Fruit fly (Drosophila melanogaster) whole organism, embryonic: ENCODE results near the gene CG34049.

Experiments used
- BEAF-32 ChIP-seq: fragments of 200-800 bp; sonication (Bioruptor generic); optimal IDR thresholded peaks from 3 replicates; lab custom pipeline; 2017; ENCODE audit warnings: missing biosample characterization, missing genetic modification characterization, mild to moderate bottlenecking, moderate library complexity, missing genetic modification reagents
- Bgb ChIP-seq: fragments of 200-800 bp; sonication (Bioruptor generic); IDR thresholded peaks from 2 replicates; pipeline ENCODE4 v1.3.6; 2022; ENCODE audit warnings: missing biosample characterization, missing genetic modification characterization; ENCODE audit not compliant: partially characterized antibody
- CG11456 ChIP-seq: fragments of 200-800 bp; sonication (Bioruptor generic); IDR thresholded peaks from 3 replicates; pipeline ENCODE4 v1.3.6; 2022; ENCODE audit warnings: missing biosample characterization, missing genetic modification characterization
- CG11695 ChIP-seq: fragments of 200-800 bp; sonication (Bioruptor generic); IDR thresholded peaks from 3 replicates; pipeline ENCODE4 v1.3.6; 2022; ENCODE audit warnings: missing biosample characterization, missing genetic modification characterization
- CG12391 ChIP-seq: fragments of 200-800 bp; sonication (Bioruptor generic); optimal IDR thresholded peaks from 3 replicates; lab custom pipeline; 2018; ENCODE audit warnings: missing biosample characterization, mild to moderate bottlenecking, missing genetic modification characterization, moderate library complexity
- CG14014 ChIP-seq: fragments of 200-800 bp; sonication (Bioruptor generic); IDR thresholded peaks from 2 replicates; pipeline ENCODE4 v1.3.6; 2022; ENCODE audit warnings: missing biosample characterization, missing genetic modification characterization
- CG17361 ChIP-seq: fragments of 200-800 bp; sonication (Bioruptor generic); IDR thresholded peaks from 3 replicates; pipeline ENCODE4 v1.3.6; 2022; ENCODE audit warnings: missing biosample characterization, missing genetic modification characterization
- CG17568 ChIP-seq: fragments of 200-800 bp; sonication (Bioruptor generic); optimal IDR thresholded peaks from 2 replicates; lab custom pipeline; 2018; ENCODE audit warnings: missing biosample characterization, mild to moderate bottlenecking, missing genetic modification characterization, moderate library complexity
- CG17829 ChIP-seq: fragments of 200-800 bp; optimal IDR thresholded peaks from 2 replicates; lab custom pipeline; 2019; ENCODE audit warnings: missing biosample characterization, mild to moderate bottlenecking, missing genetic modification characterization, moderate library complexity
- CG17912 ChIP-seq: fragments of 200-800 bp; sonication (Bioruptor generic); optimal IDR thresholded peaks from 2 replicates; lab custom pipeline; 2018; ENCODE audit warnings: missing biosample characterization, mild to moderate bottlenecking, missing genetic modification characterization
- CG2116 ChIP-seq: fragments of 200-800 bp; sonication (Bioruptor generic); optimal IDR thresholded peaks from 3 replicates; lab custom pipeline; 2018; ENCODE audit warnings: missing biosample characterization, mild to moderate bottlenecking, missing genetic modification characterization
- CG33213 ChIP-seq: fragments of 200-800 bp; sonication (Bioruptor generic); optimal IDR thresholded peaks from 3 replicates; lab custom pipeline; 2016; ENCODE audit warnings: missing biosample characterization, missing genetic modification characterization
- CG4820 ChIP-seq: fragments of 200-800 bp; sonication (Bioruptor generic); optimal IDR thresholded peaks from 3 replicates; lab custom pipeline; 2016; ENCODE audit warnings: missing biosample characterization, missing genetic modification characterization
- CG6791 ChIP-seq: fragments of 200-800 bp; sonication (Bioruptor generic); IDR thresholded peaks from 3 replicates; pipeline ENCODE4 v1.3.6; 2022; ENCODE audit warnings: missing biosample characterization, missing genetic modification characterization; ENCODE audit not compliant: partially characterized antibody
- CG9797 ChIP-seq: fragments of 200-800 bp; sonication (Bioruptor generic); optimal IDR thresholded peaks from 3 replicates; lab custom pipeline; 2018; ENCODE audit warnings: missing biosample characterization, mild to moderate bottlenecking, missing genetic modification characterization
- Dbx ChIP-seq: fragments of 200-800 bp; sonication (Bioruptor generic); IDR thresholded peaks from 3 replicates; pipeline ENCODE4 v1.3.6; 2022; ENCODE audit warnings: missing biosample characterization, missing genetic modification characterization
- Deaf1 ChIP-seq: fragments of 200-800 bp; optimal IDR thresholded peaks from 3 replicates; lab custom pipeline; 2019; ENCODE audit warnings: missing biosample characterization, mild to moderate bottlenecking, missing genetic modification characterization, moderate library complexity
- Doc3 ChIP-seq: fragments of 200-800 bp; sonication (Bioruptor generic); IDR thresholded peaks from 3 replicates; pipeline ENCODE4 v1.3.6; 2022; ENCODE audit warnings: missing biosample characterization, missing genetic modification characterization; ENCODE audit not compliant: partially characterized antibody
- Gsc ChIP-seq: fragments of 200-800 bp; sonication (Bioruptor generic); IDR thresholded peaks from 2 replicates; pipeline ENCODE4 v1.3.6; 2022; ENCODE audit warnings: missing biosample characterization, missing genetic modification characterization
- HLH4C ChIP-seq: fragments of 200-800 bp; sonication (Bioruptor generic); IDR thresholded peaks from 3 replicates; pipeline ENCODE4 v1.3.6; 2022; ENCODE audit warnings: missing biosample characterization, missing genetic modification characterization; ENCODE audit not compliant: partially characterized antibody
- HLHmδ ChIP-seq: fragments of 200-800 bp; sonication (Bioruptor generic); optimal IDR thresholded peaks from 2 replicates; lab custom pipeline; 2018; ENCODE audit warnings: missing biosample characterization, mild to moderate bottlenecking, missing genetic modification characterization, moderate library complexity
- Jarid2 ChIP-seq: fragments of 200-800 bp; sonication (Bioruptor generic); optimal IDR thresholded peaks from 3 replicates; lab custom pipeline; 2017; ENCODE audit warnings: mild to moderate bottlenecking, missing biosample characterization, missing genetic modification reagents, missing genetic modification characterization
- Lpt ChIP-seq: fragments of >200 bp; optimal IDR thresholded peaks from 2 replicates; lab custom pipeline; 2018; ENCODE audit warnings: missing biosample characterization, missing genetic modification characterization
- MBD-R2 ChIP-seq: fragments of 200-800 bp; sonication (Bioruptor generic); IDR thresholded peaks from 2 replicates; pipeline ENCODE4 v1.3.6; 2022; ENCODE audit warnings: missing biosample characterization, missing genetic modification characterization
- Med ChIP-seq: fragments of 200-800 bp; sonication (Bioruptor generic); peaks from one replicate; lab custom pipeline; 2016; ENCODE audit warnings: missing biosample characterization, missing genetic modification characterization, mild to moderate bottlenecking, inconsistent platforms, moderate library complexity
- Meics ChIP-seq: fragments of 200-800 bp; sonication (Bioruptor generic); optimal IDR thresholded peaks from 2 replicates; lab custom pipeline; 2017; ENCODE audit warnings: missing biosample characterization, mild to moderate bottlenecking, missing genetic modification characterization
- PHDP ChIP-seq: fragments of 200-800 bp; sonication (Bioruptor generic); optimal IDR thresholded peaks from 3 replicates; lab custom pipeline; 2018; ENCODE audit warnings: missing biosample characterization, mild to moderate bottlenecking, missing genetic modification characterization, moderate library complexity
- Rfx ChIP-seq: fragments of 200-800 bp; sonication (Bioruptor generic); IDR thresholded peaks from 2 replicates; pipeline ENCODE4 v1.3.6; 2022; ENCODE audit warnings: missing biosample characterization, missing genetic modification characterization
- abd-A ChIP-seq: fragments of 200-800 bp; sonication (Bioruptor generic); optimal IDR thresholded peaks from 3 replicates; lab custom pipeline; 2019; ENCODE audit warnings: missing biosample characterization, mild to moderate bottlenecking, missing genetic modification characterization, moderate library complexity
- cato ChIP-seq: fragments of 200-800 bp; sonication (Bioruptor generic); optimal IDR thresholded peaks from 2 replicates; lab custom pipeline; 2016; ENCODE audit warnings: missing biosample characterization, missing genetic modification characterization, borderline replicate concordance
- chinmo ChIP-seq: fragments of 200-800 bp; sonication (Bioruptor generic); IDR thresholded peaks from 4 replicates; pipeline ENCODE4 v1.3.6; 2022; ENCODE audit warnings: missing biosample characterization, missing genetic modification characterization; ENCODE audit not compliant: partially characterized antibody
- dmrt11E ChIP-seq: fragments of 200-800 bp; sonication (Bioruptor generic); optimal IDR thresholded peaks from 3 replicates; lab custom pipeline; 2018; ENCODE audit warnings: missing biosample characterization, mild to moderate bottlenecking, missing genetic modification characterization, moderate library complexity
- gce ChIP-seq: fragments of 200-800 bp; sonication (Bioruptor generic); IDR thresholded peaks from 3 replicates; pipeline ENCODE4 v1.3.6; 2022; ENCODE audit warnings: missing biosample characterization, missing genetic modification characterization
- gem ChIP-seq: fragments of 200-800 bp; sonication (Bioruptor generic); optimal IDR thresholded peaks from 2 replicates; lab custom pipeline; 2019; ENCODE audit warnings: missing biosample characterization, mild to moderate bottlenecking, missing genetic modification characterization, moderate library complexity
- gfzf ChIP-seq: fragments of 200-800 bp; sonication (Bioruptor generic); optimal IDR thresholded peaks from 2 replicates; lab custom pipeline; 2016; ENCODE audit warnings: missing biosample characterization, mild to moderate bottlenecking, missing genetic modification characterization, moderate library complexity
- ham ChIP-seq: fragments of 200-800 bp; sonication (Bioruptor generic); IDR thresholded peaks from 2 replicates; pipeline ENCODE4 v1.3.6; 2022; ENCODE audit warnings: missing biosample characterization, missing genetic modification characterization
- inv ChIP-seq: fragments of 200-800 bp; sonication (Bioruptor generic); IDR thresholded peaks from 2 replicates; pipeline ENCODE4 v1.3.6; 2022; ENCODE audit warnings: missing biosample characterization, missing genetic modification characterization; ENCODE audit not compliant: partially characterized antibody
- ken ChIP-seq: fragments of 200-800 bp; sonication (Bioruptor generic); IDR thresholded peaks from 3 replicates; pipeline ENCODE4 v1.3.6; 2022; ENCODE audit warnings: missing biosample characterization, missing genetic modification characterization
- klu ChIP-seq: fragments of 200-800 bp; sonication (Bioruptor generic); IDR thresholded peaks from 2 replicates; pipeline ENCODE4 v1.3.6; 2022; ENCODE audit warnings: missing biosample characterization, missing genetic modification characterization
- onecut ChIP-seq: fragments of 200-800 bp; sonication (Bioruptor generic); IDR thresholded peaks from 2 replicates; pipeline ENCODE4 v1.3.6; 2022; ENCODE audit warnings: missing biosample characterization, missing genetic modification characterization
- pzg ChIP-seq: fragments of 200-800 bp; sonication (Bioruptor generic); optimal IDR thresholded peaks from 3 replicates; lab custom pipeline; 2018; ENCODE audit warnings: missing biosample characterization, mild to moderate bottlenecking, missing genetic modification characterization, moderate library complexity
- row ChIP-seq: fragments of 200-800 bp; sonication (Bioruptor generic); IDR thresholded peaks from 3 replicates; pipeline ENCODE4 v1.3.6; 2022; ENCODE audit warnings: missing biosample characterization, missing genetic modification characterization
- sens ChIP-seq: fragments of 200-800 bp; sonication (Bioruptor generic); peaks from one replicate; lab custom pipeline; 2016; ENCODE audit warnings: missing biosample characterization, missing genetic modification characterization
- sima ChIP-seq: fragments of 200-800 bp; sonication (Bioruptor generic); optimal IDR thresholded peaks from 2 replicates; lab custom pipeline; 2016; ENCODE audit warnings: missing biosample characterization, missing genetic modification characterization
- sna ChIP-seq: fragments of 200-800 bp; sonication (Bioruptor generic); IDR thresholded peaks from 2 replicates; pipeline ENCODE4 v1.3.6; 2022; ENCODE audit warnings: missing biosample characterization, missing genetic modification characterization; ENCODE audit not compliant: partially characterized antibody
- tin ChIP-seq: fragments of 200-800 bp; sonication (Bioruptor generic); optimal IDR thresholded peaks from 3 replicates; lab custom pipeline; 2016; ENCODE audit warnings: missing biosample characterization, missing genetic modification characterization
- tna ChIP-seq: fragments of 200-800 bp; sonication (Bioruptor generic); IDR thresholded peaks from 2 replicates; pipeline ENCODE4 v1.3.6; 2022; ENCODE audit warnings: missing biosample characterization, missing genetic modification characterization; ENCODE audit not compliant: partially characterized antibody
- unc-4 ChIP-seq: fragments of 200-800 bp; sonication (Bioruptor generic); IDR thresholded peaks from 2 replicates; pipeline ENCODE4 v1.3.6; 2022; ENCODE audit warnings: missing biosample characterization, missing genetic modification characterization; ENCODE audit not compliant: partially characterized antibody
- vvl ChIP-seq: fragments of 200-800 bp; sonication (Bioruptor generic); IDR thresholded peaks from 2 replicates; pipeline ENCODE4 v1.3.6; 2022; ENCODE audit warnings: missing biosample characterization, missing genetic modification characterization
- zen ChIP-seq: fragments of 200-800 bp; sonication (Bioruptor generic); optimal IDR thresholded peaks from 3 replicates; lab custom pipeline; 2018; ENCODE audit warnings: missing biosample characterization, mild to moderate bottlenecking, missing genetic modification characterization, moderate library complexity

Gene CG34049

DNA sequence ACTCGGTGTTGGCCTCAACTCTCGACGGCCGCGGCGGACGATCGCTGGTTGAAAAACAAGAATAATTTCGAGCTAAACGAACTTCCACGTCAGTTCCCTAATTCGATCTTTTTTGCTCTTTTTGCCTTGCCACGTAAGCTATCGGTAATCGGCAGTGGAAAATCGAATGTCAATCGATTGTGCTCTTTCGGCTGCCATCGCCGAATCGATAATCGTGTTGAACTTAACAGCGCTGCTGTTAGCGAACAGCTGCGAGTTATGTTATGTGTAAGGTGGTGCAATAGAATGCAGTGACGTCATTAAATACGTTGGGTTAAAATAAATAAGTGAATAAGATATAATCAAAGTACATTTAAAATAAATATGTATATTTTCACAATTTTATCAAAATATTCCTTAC is 28.4 kb downstream of the CG34049 start, which contains the start of gene Sec24CD (continued):
- TF ChIP-seq ken, result no peak
- TF ChIP-seq vvl (GFP tag; lab: Robert Waterston, UW), result peak; percentile 38; the same call in 1 of the 2 replicates
- no peak for TF ChIP-seq gem (tag; lab: Kevin White, UChicago)
- TF ChIP-seq gce, result no peak
- TF ChIP-seq CG12391 (tag; lab: Kevin White, UChicago), result peak; percentile 52
- peak; percentile 45 for TF ChIP-seq PHDP
- peak; percentile 97 for TF ChIP-seq chinmo (GFP tag; lab: Robert Waterston, UW)
- no peak for TF ChIP-seq CG4820 (GFP tag; lab: Kevin White, UChicago)
- TF ChIP-seq CG14014 (GFP tag; lab: Robert Waterston, UW), result peak; percentile 29; the same call in 1 of the 2 replicates
- peak; percentile 61 for TF ChIP-seq BEAF-32 (GFP tag; lab: Kevin White, UChicago)
- peak; percentile 0 for TF ChIP-seq CG33213 (GFP tag; lab: Kevin White, UChicago)
- no peak for TF ChIP-seq CG11456
- TF ChIP-seq HLH4C (GFP tag; lab: Robert Waterston, UW), result peak; percentile 99
- 0 out of 3 replicates have a peak, but pooled peaks have one; percentile 19 for TF ChIP-seq Dbx (GFP tag; lab: Robert Waterston, UW)
- TF ChIP-seq onecut (GFP tag; lab: Robert Waterston, UW), result peak; percentile 77
- TF ChIP-seq Doc3 (GFP tag; lab: Robert Waterston, UW), result peak; percentile 87
- TF ChIP-seq gfzf (GFP tag; lab: Kevin White, UChicago), result peak; percentile 4
- TF ChIP-seq tin (GFP tag; lab: Kevin White, UChicago), result no peak
- TF ChIP-seq Meics (GFP tag; lab: Kevin White, UChicago), result no peak
- TF ChIP-seq row (GFP tag; lab: Robert Waterston, UW), result peak; percentile 80
- no peak for TF ChIP-seq Gsc (GFP tag; lab: Robert Waterston, UW)
- TF ChIP-seq HLHmδ (GFP tag; lab: Kevin White, UChicago), result peak; percentile 56
- peak; percentile 68 for TF ChIP-seq CG2116 (GFP tag; lab: Kevin White, UChicago)
- no peak for TF ChIP-seq sima (GFP tag; lab: Kevin White, UChicago)
- peak; percentile 33 for TF ChIP-seq CG17829 (tag; lab: Kevin White, UChicago)
- TF ChIP-seq MBD-R2 (GFP tag; lab: Robert Waterston, UW), result peak; percentile 76
- TF ChIP-seq sna (GFP tag; lab: Robert Waterston, UW), result peak; percentile 96
- peak; percentile 66 for TF ChIP-seq inv (GFP tag; lab: Robert Waterston, UW)
- peak; percentile 39 for TF ChIP-seq CG17912 (GFP tag; lab: Kevin White, UChicago)
- peak; percentile 26; the same call in 1 of the 2 replicates for TF ChIP-seq Rfx (GFP tag; lab: Robert Waterston, UW)
- TF ChIP-seq pzg (GFP tag; lab: Kevin White, UChicago), result peak; percentile 84
- peak; percentile 33 for TF ChIP-seq sens (GFP tag; lab: Kevin White, UChicago)
- TF ChIP-seq unc-4 (GFP tag; lab: Robert Waterston, UW), result peak; percentile 84
- TF ChIP-seq CG17361 (GFP tag; lab: Robert Waterston, UW), result no peak
- no peak for TF ChIP-seq klu (GFP tag; lab: Robert Waterston, UW)
- no peak for TF ChIP-seq dmrt11E (tag; lab: Kevin White, UChicago)
- TF ChIP-seq Lpt, result no peak
- no peak for TF ChIP-seq abd-A (tag; lab: Kevin White, UChicago)
- peak; percentile 57 for TF ChIP-seq Med (GFP tag; lab: Kevin White, UChicago)
- 0 out of 3 replicates have a peak, but pooled peaks have one; percentile 14 for TF ChIP-seq CG11695 (GFP tag; lab: Robert Waterston, UW)
- peak; percentile 97 for TF ChIP-seq tna
- TF ChIP-seq Bgb (GFP tag; lab: Robert Waterston, UW), result peak; percentile 96
- TF ChIP-seq CG6791, result peak; percentile 96
- TF ChIP-seq Deaf1 (tag; lab: Kevin White, UChicago), result no peak
- peak; percentile 24 for TF ChIP-seq zen (tag; lab: Kevin White, UChicago)
- TF ChIP-seq ham (GFP tag; lab: Robert Waterston, UW), result no peak
- no peak for TF ChIP-seq CG17568
- peak; percentile 35 for TF ChIP-seq CG9797 (GFP tag; lab: Kevin White, UChicago)
- no peak for TF ChIP-seq cato (GFP tag; lab: Kevin White, UChicago)
- no peak for TF ChIP-seq Jarid2 (GFP tag; lab: Kevin White, UChicago)
